Fruit fly (Drosophila melanogaster): Measurements from ENCODE around the gene pins.

The pins gene

dm6 chr3R:27554964-27555363 is 27.7 kb upstream of the pins start (continued):
- TF ChIP-seq eyg (GFP tag; optimal IDR thresholded peaks at IDR 0.05) (peak; percentile 51), CG34224 (GFP tag; IDR thresholded peaks at IDR 0.05; ENCODE audit: partially characterized antibody) (no peak), kay (GFP tag; optimal IDR thresholded peaks at IDR 0.05) (peak; percentile 35), CG32767 (GFP tag; IDR thresholded peaks at IDR 0.05) (peak; percentile 78), E2f2 (GFP tag; IDR thresholded peaks at IDR 0.05) (peak; percentile 54), chinmo (GFP tag; IDR thresholded peaks at IDR 0.05; ENCODE audit: partially characterized antibody) (0 out of 4 replicates have a peak, but pooled peaks have one; percentile 59), fd96Cb (tag; optimal IDR thresholded peaks at IDR 0.05) (peak; percentile 86), Antp (GFP tag; optimal IDR thresholded peaks at IDR 0.05) (peak; percentile 70), pros (GFP tag; optimal IDR thresholded peaks at IDR 0.05) (no peak), vvl (GFP tag; IDR thresholded peaks at IDR 0.05) (peak; percentile 86), Atf3 (GFP tag; optimal IDR thresholded peaks at IDR 0.05) (peak; percentile 63), peb (GFP tag; IDR thresholded peaks at IDR 0.05) (peak; percentile 69), CG18599 (GFP tag; optimal IDR thresholded peaks at IDR 0.05) (peak; percentile 78), Sry-δ (GFP tag; optimal IDR thresholded peaks at IDR 0.05) (peak; percentile 36), gsb-n (tag; optimal IDR thresholded peaks at IDR 0.05) (peak; percentile 79), CG17328 (GFP tag; IDR thresholded peaks at IDR 0.05) (peak; percentile 84), CG2875 (GFP tag; optimal IDR thresholded peaks at IDR 0.05) (peak; percentile 73), bigmax (GFP tag; optimal IDR thresholded peaks at IDR 0.05) (no peak), Hand (GFP tag; optimal IDR thresholded peaks at IDR 0.05) (peak; percentile 51), CG3847 (GFP tag; IDR thresholded peaks at IDR 0.05) (peak; percentile 74), CG5953 (GFP tag; IDR thresholded peaks at IDR 0.05) (0 out of 2 replicates have a peak, but pooled peaks have one; percentile 43), CG2678 (tag; optimal IDR thresholded peaks at IDR 0.05) (peak; percentile 87), eve (GFP tag; optimal IDR thresholded peaks at IDR 0.05) (peak in 1 of 2 experiments; percentile 90), CG12104 (GFP tag; optimal IDR thresholded peaks at IDR 0.05) (peak; percentile 61), Dll (GFP tag; IDR thresholded peaks at IDR 0.05; ENCODE audit: partially characterized antibody) (no peak), CG13287 (GFP tag; IDR thresholded peaks at IDR 0.05; ENCODE audit: partially characterized antibody) (no peak), sens-2 (GFP tag; IDR thresholded peaks at IDR 0.05) (peak; percentile 54; the same call in 1 of the 2 replicates), CG1832 (GFP tag; optimal IDR thresholded peaks at IDR 0.05) (no peak), tx (GFP tag; optimal IDR thresholded peaks at IDR 0.05) (peak; percentile 64), CG4707 (GFP tag; optimal IDR thresholded peaks at IDR 0.05) (peak; percentile 71), CG10543 (GFP tag; optimal IDR thresholded peaks at IDR 0.05) (peak; percentile 41), E2f1 (GFP tag; IDR thresholded peaks at IDR 0.05) (peak; percentile 81), slbo (GFP tag; IDR thresholded peaks at IDR 0.05) (peak; percentile 79), Med (GFP tag) (peak; percentile 96), jing (GFP tag; optimal IDR thresholded peaks at IDR 0.05) (peak; percentile 69), luna (GFP tag; optimal IDR thresholded peaks at IDR 0.05) (no peak), CG12236 (GFP tag; optimal IDR thresholded peaks at IDR 0.05) (peak; percentile 68), Adf1 (GFP tag; IDR thresholded peaks at IDR 0.05) (peak; percentile 37), CG7987 (GFP tag; optimal IDR thresholded peaks at IDR 0.05) (peak; percentile 32), bbx (GFP tag; IDR thresholded peaks at IDR 0.05; ENCODE audit: partially characterized antibody) (no peak), Myb (GFP tag; optimal IDR thresholded peaks at IDR 0.05) (peak; percentile 42), tin (GFP tag; optimal IDR thresholded peaks at IDR 0.05) (peak; percentile 86), odd (GFP tag; optimal IDR thresholded peaks at IDR 0.05) (peak; percentile 66), Scr (GFP tag; IDR thresholded peaks at IDR 0.05; ENCODE audit: partially characterized antibody) (no peak), ato (GFP tag; IDR thresholded peaks at IDR 0.05; ENCODE audit: partially characterized antibody) (no peak), Mrtf (GFP tag; IDR thresholded peaks at IDR 0.05) (peak; percentile 69; the same call in 1 of the 3 replicates), CG2202 (tag; optimal IDR thresholded peaks at IDR 0.05) (peak; percentile 62), CG8089 (GFP tag; optimal IDR thresholded peaks at IDR 0.05) (peak; percentile 60), Vsx1 (GFP tag; optimal IDR thresholded peaks at IDR 0.05) (peak; percentile 85), wek (GFP tag; optimal IDR thresholded peaks at IDR 0.05) (no peak)

Measured in whole organism, embryonic.